Fruit fly (Drosophila melanogaster) whole organism, embryonic: ENCODE results near the gene CG31928.

ENCODE experiments used
- Blimp-1 ChIP-seq: fragments of 200-800 bp; sonication (Bioruptor generic); optimal IDR thresholded peaks from 3 replicates; lab custom pipeline; 2018; ENCODE audit warnings: missing biosample characterization, missing genetic modification characterization, mild to moderate bottlenecking, moderate library complexity, missing genetic modification reagents
- C15 ChIP-seq: fragments of 200-800 bp; sonication (Bioruptor generic); IDR thresholded peaks from 3 replicates; pipeline ENCODE4 v1.3.6; 2022; ENCODE audit warnings: missing biosample characterization, missing genetic modification characterization
- CG10366 ChIP-seq: fragments of 200-800 bp; sonication (Bioruptor generic); IDR thresholded peaks from 2 replicates; pipeline ENCODE4 v1.3.6; 2022; ENCODE audit warnings: missing biosample characterization, missing genetic modification characterization
- CG10462 ChIP-seq: fragments of 200-800 bp; sonication (Bioruptor generic); optimal IDR thresholded peaks from 2 replicates; lab custom pipeline; 2016; ENCODE audit warnings: missing biosample characterization, missing genetic modification characterization
- CG11504 ChIP-seq: fragments of 200-800 bp; sonication (Bioruptor generic); optimal IDR thresholded peaks from 3 replicates; lab custom pipeline; 2019; ENCODE audit warnings: missing biosample characterization, mild to moderate bottlenecking, missing genetic modification characterization, moderate library complexity
- CG12219 ChIP-seq: fragments of 200-800 bp; sonication (Bioruptor generic); optimal IDR thresholded peaks from 3 replicates; lab custom pipeline; 2018; ENCODE audit warnings: missing biosample characterization, mild to moderate bottlenecking, missing genetic modification characterization
- CG12391 ChIP-seq: fragments of 200-800 bp; sonication (Bioruptor generic); optimal IDR thresholded peaks from 3 replicates; lab custom pipeline; 2018; ENCODE audit warnings: missing biosample characterization, mild to moderate bottlenecking, missing genetic modification characterization, moderate library complexity
- CG13424 ChIP-seq: fragments of 200-800 bp; sonication (Bioruptor generic); optimal IDR thresholded peaks from 2 replicates; lab custom pipeline; 2019; ENCODE audit warnings: missing biosample characterization, mild to moderate bottlenecking, missing genetic modification characterization, moderate library complexity
- CG16815 ChIP-seq: fragments of 200-800 bp; sonication (Bioruptor generic); optimal IDR thresholded peaks from 3 replicates; lab custom pipeline; 2017; ENCODE audit warnings: missing biosample characterization, mild to moderate bottlenecking, missing genetic modification characterization
- CG18262 ChIP-seq: fragments of 200-800 bp; optimal IDR thresholded peaks from 3 replicates; lab custom pipeline; 2019; ENCODE audit warnings: missing biosample characterization, mild to moderate bottlenecking, missing genetic modification characterization, moderate library complexity
- CG30431 ChIP-seq: fragments of 200-800 bp; sonication (Bioruptor generic); optimal IDR thresholded peaks from 2 replicates; lab custom pipeline; 2017; ENCODE audit warnings: missing biosample characterization, missing genetic modification characterization
- CG31365 ChIP-seq: fragments of 200-800 bp; sonication (Bioruptor generic); optimal IDR thresholded peaks from 2 replicates; lab custom pipeline; 2018; ENCODE audit warnings: missing biosample characterization, mild to moderate bottlenecking, missing genetic modification characterization
- CG32532 ChIP-seq: fragments of 200-800 bp; sonication (Bioruptor generic); IDR thresholded peaks from 2 replicates; pipeline ENCODE4 v1.3.6; 2022; ENCODE audit warnings: missing biosample characterization, missing genetic modification characterization
- CG4617 ChIP-seq: fragments of 200-800 bp; sonication (Bioruptor generic); optimal IDR thresholded peaks from 3 replicates; lab custom pipeline; 2016; ENCODE audit warnings: missing biosample characterization, missing genetic modification characterization, borderline replicate concordance
- CG6254 ChIP-seq: fragments of 200-800 bp; sonication (Bioruptor generic); optimal IDR thresholded peaks from 3 replicates; lab custom pipeline; 2017; ENCODE audit warnings: mild to moderate bottlenecking, missing biosample characterization, missing genetic modification reagents, missing genetic modification characterization
- CG6689 ChIP-seq: fragments of 200-800 bp; sonication (Bioruptor generic); IDR thresholded peaks from 2 replicates; pipeline ENCODE4 v1.3.6; 2022; ENCODE audit warnings: missing biosample characterization, missing genetic modification characterization
- CG6813 ChIP-seq: fragments of 200-800 bp; sonication (Bioruptor generic); optimal IDR thresholded peaks from 2 replicates; lab custom pipeline; 2017; ENCODE audit warnings: missing biosample characterization, missing genetic modification characterization, mild to moderate bottlenecking, moderate library complexity, missing genetic modification reagents
- CG7556 ChIP-seq: fragments of 200-800 bp; sonication (Bioruptor generic); optimal IDR thresholded peaks from 2 replicates; lab custom pipeline; 2017; ENCODE audit warnings: missing biosample characterization, mild to moderate bottlenecking, missing genetic modification characterization
- CG7839 ChIP-seq: fragments of 200-800 bp; sonication (Bioruptor generic); optimal IDR thresholded peaks from 3 replicates; lab custom pipeline; 2018; ENCODE audit warnings: missing biosample characterization, mild to moderate bottlenecking, missing genetic modification characterization, moderate library complexity
- CG8388 ChIP-seq: fragments of 200-800 bp; sonication (Bioruptor generic); optimal IDR thresholded peaks from 2 replicates; lab custom pipeline; 2019; ENCODE audit warnings: missing biosample characterization, mild to moderate bottlenecking, missing genetic modification characterization, moderate library complexity
- CG8765 ChIP-seq: fragments of 200-800 bp; sonication (Bioruptor generic); IDR thresholded peaks from 2 replicates; pipeline ENCODE4 v1.3.6; 2022; ENCODE audit warnings: missing biosample characterization, missing genetic modification characterization
- CoRest ChIP-seq: fragments of 200-800 bp; sonication (Bioruptor generic); optimal IDR thresholded peaks from 3 replicates; lab custom pipeline; 2018; ENCODE audit warnings: missing biosample characterization, mild to moderate bottlenecking, missing genetic modification characterization, moderate library complexity
- ERR ChIP-seq: fragments of 200-800 bp; sonication (Bioruptor generic); optimal IDR thresholded peaks from 2 replicates; lab custom pipeline; 2016; ENCODE audit warnings: missing biosample characterization, missing genetic modification characterization
- Gug ChIP-seq: fragments of 200-800 bp; sonication (Bioruptor generic); IDR thresholded peaks from 4 replicates; pipeline ENCODE4 v1.3.6; 2022; ENCODE audit warnings: missing biosample characterization, missing genetic modification characterization
- HLH54F ChIP-seq: fragments of 200-800 bp; sonication (Bioruptor generic); optimal IDR thresholded peaks from 3 replicates; lab custom pipeline; 2016; ENCODE audit warnings: missing biosample characterization, missing genetic modification characterization
- Hey ChIP-seq: fragments of 200-800 bp; sonication (Bioruptor generic); optimal IDR thresholded peaks from 3 replicates; lab custom pipeline; 2018; ENCODE audit warnings: missing biosample characterization, mild to moderate bottlenecking, missing genetic modification characterization
- MTF-1 ChIP-seq: fragments of 200-800 bp; sonication (Bioruptor generic); optimal IDR thresholded peaks from 2 replicates; lab custom pipeline; 2018; ENCODE audit warnings: missing biosample characterization, mild to moderate bottlenecking, missing genetic modification characterization, borderline replicate concordance
- Nf-YB ChIP-seq: fragments of 200-800 bp; sonication (Bioruptor generic); optimal IDR thresholded peaks from 3 replicates; lab custom pipeline; 2019; ENCODE audit warnings: missing biosample characterization, mild to moderate bottlenecking, missing genetic modification characterization, moderate library complexity
- Spps ChIP-seq: fragments of 200-800 bp; sonication (Bioruptor generic); optimal IDR thresholded peaks from 2 replicates; lab custom pipeline; 2018; ENCODE audit warnings: missing biosample characterization, mild to moderate bottlenecking, missing genetic modification characterization
- Stat92E ChIP-seq, 3 experiments: fragments of >200 bp in 2 of 3; fragments of 200-800 bp in 1 of 3; sonication (Bioruptor generic) in 1 of 3; optimal IDR thresholded peaks; 2 replicates each; lab custom pipeline; 2017 to 2019; ENCODE audit warnings: missing biosample characterization in 3 of 3, missing genetic modification characterization in 3 of 3, mild to moderate bottlenecking in 1 of 3, moderate library complexity in 1 of 3
- ara ChIP-seq: fragments of 200-800 bp; sonication (Bioruptor generic); IDR thresholded peaks from 2 replicates; pipeline ENCODE4 v1.3.6; 2022; ENCODE audit warnings: missing biosample characterization, missing genetic modification characterization
- fd96Cb ChIP-seq: fragments of 200-800 bp; sonication (Bioruptor generic); optimal IDR thresholded peaks from 2 replicates; lab custom pipeline; 2018; ENCODE audit warnings: missing biosample characterization, mild to moderate bottlenecking, missing genetic modification characterization, moderate library complexity
- gcm ChIP-seq: fragments of 200-800 bp; sonication (Bioruptor generic); optimal IDR thresholded peaks from 2 replicates; lab custom pipeline; 2019; ENCODE audit warnings: missing biosample characterization, mild to moderate bottlenecking, missing genetic modification characterization, moderate library complexity
- gem ChIP-seq: fragments of 200-800 bp; sonication (Bioruptor generic); optimal IDR thresholded peaks from 2 replicates; lab custom pipeline; 2019; ENCODE audit warnings: missing biosample characterization, mild to moderate bottlenecking, missing genetic modification characterization, moderate library complexity
- lov ChIP-seq, 2 experiments: fragments of 200-800 bp in 1 of 2; fragments of >200 bp in 1 of 2; sonication (Bioruptor generic) in 1 of 2; IDR thresholded peaks in 1 of 2; optimal IDR thresholded peaks in 1 of 2; 2 replicates in 1 of 2; 3 replicates in 1 of 2; pipeline versions ENCODE4 v1.3.6 to Lab custom; 2017 to 2022; ENCODE audit warnings: missing biosample characterization in 1 of 2, missing genetic modification characterization in 1 of 2
- nerfin-1 ChIP-seq: fragments of 200-800 bp; sonication (Bioruptor generic); optimal IDR thresholded peaks from 3 replicates; lab custom pipeline; 2019; ENCODE audit warnings: missing biosample characterization, mild to moderate bottlenecking, missing genetic modification characterization, moderate library complexity
- oc ChIP-seq: fragments of 200-800 bp; sonication (Bioruptor generic); optimal IDR thresholded peaks from 2 replicates; lab custom pipeline; 2018; ENCODE audit warnings: missing biosample characterization, mild to moderate bottlenecking, missing genetic modification characterization, moderate library complexity
- org-1 ChIP-seq: fragments of 200-800 bp; sonication (Bioruptor generic); optimal IDR thresholded peaks from 2 replicates; lab custom pipeline; 2017; ENCODE audit warnings: missing biosample characterization, missing genetic modification characterization
- pho ChIP-seq: fragments of 200-800 bp; sonication (Bioruptor generic); optimal IDR thresholded peaks from 2 replicates; lab custom pipeline; 2016; ENCODE audit warnings: missing biosample characterization, missing genetic modification characterization
- phol ChIP-seq: fragments of 200-800 bp; sonication (Bioruptor generic); optimal IDR thresholded peaks from 3 replicates; lab custom pipeline; 2018; ENCODE audit warnings: missing biosample characterization, mild to moderate bottlenecking, missing genetic modification characterization, moderate library complexity
- prd ChIP-seq, 3 experiments: fragments of >200 bp in 2 of 3; fragments of 200-800 bp in 1 of 3; sonication (Bioruptor generic) in 1 of 3; optimal IDR thresholded peaks in 2 of 3; IDR thresholded peaks in 1 of 3; 2 replicates in 2 of 3; 3 replicates in 1 of 3; pipeline versions ENCODE4 v1.3.6 to Lab custom; 2017 to 2022; ENCODE audit warnings: missing biosample characterization in 1 of 3, missing genetic modification characterization in 1 of 3
- ranshi ChIP-seq: fragments of 200-800 bp; sonication (Bioruptor generic); IDR thresholded peaks from 2 replicates; pipeline ENCODE4 v1.3.6; 2022; ENCODE audit warnings: missing biosample characterization, missing genetic modification characterization
- scrt ChIP-seq: fragments of 200-800 bp; sonication (Bioruptor generic); optimal IDR thresholded peaks from 2 replicates; lab custom pipeline; 2018; ENCODE audit warnings: missing biosample characterization, mild to moderate bottlenecking, missing genetic modification characterization, moderate library complexity
- slbo ChIP-seq: fragments of 200-800 bp; sonication (Bioruptor generic); IDR thresholded peaks from 2 replicates; pipeline ENCODE4 v1.3.6; 2022; ENCODE audit warnings: missing biosample characterization, missing genetic modification characterization
- tin ChIP-seq: fragments of 200-800 bp; sonication (Bioruptor generic); optimal IDR thresholded peaks from 3 replicates; lab custom pipeline; 2016; ENCODE audit warnings: missing biosample characterization, missing genetic modification characterization
- trem ChIP-seq: fragments of 200-800 bp; optimal IDR thresholded peaks from 3 replicates; lab custom pipeline; 2019; ENCODE audit warnings: missing biosample characterization, mild to moderate bottlenecking, missing genetic modification characterization, moderate library complexity
- vfl ChIP-seq: fragments of 200-800 bp; sonication (Bioruptor generic); optimal IDR thresholded peaks from 2 replicates; lab custom pipeline; 2016; ENCODE audit warnings: missing biosample characterization, missing genetic modification characterization
- zfh1 ChIP-seq: fragments of 200-800 bp; sonication (Bioruptor generic); IDR thresholded peaks from 3 replicates; pipeline ENCODE4 v1.3.6; 2022; ENCODE audit warnings: missing biosample characterization, missing genetic modification characterization

Gene CG31928

dm6 chr2L:1456305-1456704 lies 35.8 kb upstream of the CG31928 start (continued):
- TF ChIP-seq ara (peak; percentile 89), CG6689 (GFP tag; lab: Robert Waterston, UW) (peak; percentile 63), CG10462 (GFP tag; lab: Kevin White, UChicago) (peak; percentile 10), ERR (GFP tag; lab: Kevin White, UChicago) (no peak), CG6813 (GFP tag; lab: Kevin White, UChicago) (peak; percentile 13), CG8765 (GFP tag; lab: Robert Waterston, UW) (peak; percentile 57; the same call in 1 of the 2 replicates), pho (GFP tag; lab: Kevin White, UChicago) (no peak), CG16815 (GFP tag; lab: Kevin White, UChicago) (peak; percentile 61), CG30431 (GFP tag; lab: Kevin White, UChicago) (peak; percentile 20), ranshi (peak; percentile 36; the same call in 1 of the 2 replicates), oc (tag; lab: Kevin White, UChicago) (peak; percentile 41), nerfin-1 (tag; lab: Kevin White, UChicago) (peak; percentile 46), tin (GFP tag; lab: Kevin White, UChicago) (peak; percentile 62), CG7839 (tag; lab: Kevin White, UChicago) (peak; percentile 66), Nf-YB (GFP tag; lab: Kevin White, UChicago) (peak; percentile 14), prd (optimal IDR thresholded peaks at IDR 0.05; lab: Kevin White, UChicago) (no peak), prd (GFP tag; IDR thresholded peaks at IDR 0.05; lab: Robert Waterston, UW) (peak; percentile 80), fd96Cb (tag; lab: Kevin White, UChicago) (peak; percentile 80), gcm (peak; percentile 35), trem (tag; lab: Kevin White, UChicago) (peak; percentile 78), CG10366 (peak; percentile 51), Stat92E (GFP tag; optimal IDR thresholded peaks at IDR 0.05; lab: Kevin White, UChicago) (peak in 1 of 3 experiments; percentile 42), org-1 (GFP tag; lab: Kevin White, UChicago) (no peak), MTF-1 (GFP tag; lab: Kevin White, UChicago) (peak; percentile 24), vfl (GFP tag; lab: Kevin White, UChicago) (no peak), gem (tag; lab: Kevin White, UChicago) (peak; percentile 81), CG8388 (peak; percentile 60), CG4617 (no peak), CoRest (tag; lab: Kevin White, UChicago) (peak; percentile 60), CG11504 (tag; lab: Kevin White, UChicago) (peak; percentile 65), Gug (GFP tag; lab: Robert Waterston, UW) (peak; percentile 17; the same call in 2 of the 4 replicates), Hey (tag; lab: Kevin White, UChicago) (no peak), Spps (tag; lab: Kevin White, UChicago) (peak; percentile 82), HLH54F (GFP tag; lab: Kevin White, UChicago) (no peak), phol (peak; percentile 78), CG31365 (tag; lab: Kevin White, UChicago) (no peak), CG6254 (GFP tag; lab: Kevin White, UChicago) (peak; percentile 74), zfh1 (peak; percentile 89), CG12219 (GFP tag; lab: Kevin White, UChicago) (peak; percentile 27), scrt (no peak), CG12391 (tag; lab: Kevin White, UChicago) (peak; percentile 71), CG32532 (GFP tag; lab: Robert Waterston, UW) (no peak), CG7556 (peak; percentile 18), lov (optimal IDR thresholded peaks at IDR 0.05; lab: Kevin White, UChicago) (no peak), lov (GFP tag; IDR thresholded peaks at IDR 0.05; lab: Robert Waterston, UW) (peak; percentile 64; the same call in 1 of the 3 replicates), CG13424 (peak; percentile 31), slbo (GFP tag; lab: Robert Waterston, UW) (no peak), CG18262 (tag; lab: Kevin White, UChicago) (peak; percentile 88), C15 (no peak), Blimp-1 (GFP tag; lab: Kevin White, UChicago) (peak; percentile 82)
